Fruit fly (Drosophila melanogaster): ENCODE measurements around the gene CG31178.

DNA sequence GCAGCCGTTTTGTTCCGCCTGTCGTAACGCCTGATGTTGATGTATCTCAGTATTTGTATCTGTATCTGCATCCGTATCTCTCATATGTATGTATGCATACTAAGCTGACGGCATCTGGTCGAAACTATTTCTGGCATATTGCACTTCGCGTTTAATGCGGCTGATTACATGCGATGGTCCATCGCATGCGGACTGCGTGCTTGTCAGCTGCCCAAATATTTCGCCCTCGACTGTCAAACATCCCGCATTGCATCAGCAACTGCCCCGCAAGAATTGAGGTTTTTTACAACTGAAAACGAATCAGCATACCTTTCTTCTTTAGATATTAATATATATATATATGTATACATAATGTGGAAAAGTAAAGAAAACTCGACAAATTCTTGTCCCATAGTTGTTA lies 10.7 kb upstream of the CG31178 start:
- TF ChIP-seq Sin3A (optimal IDR thresholded peaks at IDR 0.05) (no peak), ttk (optimal IDR thresholded peaks at IDR 0.05) (no peak), psq (optimal IDR thresholded peaks at IDR 0.05) (no peak)

Measured in Kc167 (cell line).